Fruit fly (Drosophila melanogaster) whole organism, embryonic: ENCODE results near the gene CG43367.
A peak's percentile ranks its signal among the peaks of the same experiment; 100 is the strongest.

Experiments
- Aef1 ChIP-seq: fragments of 200-800 bp; sonication (Bioruptor generic); IDR thresholded peaks from 3 replicates; pipeline ENCODE4 v1.3.6; 2022; ENCODE audit warnings: missing biosample characterization, missing genetic modification characterization
- Bgb ChIP-seq: fragments of 200-800 bp; sonication (Bioruptor generic); IDR thresholded peaks from 2 replicates; pipeline ENCODE4 v1.3.6; 2022; ENCODE audit warnings: missing biosample characterization, missing genetic modification characterization; ENCODE audit not compliant: partially characterized antibody
- C15 ChIP-seq: fragments of 200-800 bp; sonication (Bioruptor generic); IDR thresholded peaks from 3 replicates; pipeline ENCODE4 v1.3.6; 2022; ENCODE audit warnings: missing biosample characterization, missing genetic modification characterization
- CG10431 ChIP-seq: fragments of 200-800 bp; sonication (Bioruptor generic); optimal IDR thresholded peaks from 3 replicates; lab custom pipeline; 2018; ENCODE audit warnings: missing biosample characterization, mild to moderate bottlenecking, missing genetic modification characterization
- CG10462 ChIP-seq: fragments of 200-800 bp; sonication (Bioruptor generic); optimal IDR thresholded peaks from 2 replicates; lab custom pipeline; 2016; ENCODE audit warnings: missing biosample characterization, missing genetic modification characterization
- CG11456 ChIP-seq: fragments of 200-800 bp; sonication (Bioruptor generic); IDR thresholded peaks from 3 replicates; pipeline ENCODE4 v1.3.6; 2022; ENCODE audit warnings: missing biosample characterization, missing genetic modification characterization
- CG11504 ChIP-seq: fragments of 200-800 bp; sonication (Bioruptor generic); optimal IDR thresholded peaks from 3 replicates; lab custom pipeline; 2019; ENCODE audit warnings: missing biosample characterization, mild to moderate bottlenecking, missing genetic modification characterization, moderate library complexity
- CG12155 ChIP-seq: fragments of 200-800 bp; sonication (Bioruptor generic); optimal IDR thresholded peaks from 3 replicates; lab custom pipeline; 2016; ENCODE audit warnings: missing biosample characterization, missing genetic modification characterization
- CG13123 ChIP-seq: fragments of 200-800 bp; sonication (Bioruptor generic); optimal IDR thresholded peaks from 2 replicates; lab custom pipeline; 2016; ENCODE audit warnings: missing biosample characterization, missing genetic modification characterization
- CG15601 ChIP-seq: fragments of 200-800 bp; sonication (Bioruptor generic); optimal IDR thresholded peaks from 3 replicates; lab custom pipeline; 2019; ENCODE audit warnings: missing biosample characterization, mild to moderate bottlenecking, missing genetic modification characterization, moderate library complexity
- CG15696 ChIP-seq: fragments of 200-800 bp; sonication (Bioruptor generic); optimal IDR thresholded peaks from 2 replicates; lab custom pipeline; 2019; ENCODE audit warnings: missing biosample characterization, mild to moderate bottlenecking, missing genetic modification characterization, moderate library complexity
- CG17361 ChIP-seq: fragments of 200-800 bp; sonication (Bioruptor generic); IDR thresholded peaks from 3 replicates; pipeline ENCODE4 v1.3.6; 2022; ENCODE audit warnings: missing biosample characterization, missing genetic modification characterization
- CG17385 ChIP-seq: fragments of 200-800 bp; sonication (Bioruptor generic); optimal IDR thresholded peaks from 3 replicates; lab custom pipeline; 2018; ENCODE audit warnings: missing biosample characterization, mild to moderate bottlenecking, missing genetic modification characterization
- CG18011 ChIP-seq: fragments of 200-800 bp; sonication (Bioruptor generic); optimal IDR thresholded peaks from 2 replicates; lab custom pipeline; 2017; ENCODE audit warnings: missing biosample characterization, missing genetic modification characterization, mild to moderate bottlenecking, moderate library complexity, missing genotype
- CG18262 ChIP-seq: fragments of 200-800 bp; optimal IDR thresholded peaks from 3 replicates; lab custom pipeline; 2019; ENCODE audit warnings: missing biosample characterization, mild to moderate bottlenecking, missing genetic modification characterization, moderate library complexity
- CG18619 ChIP-seq: fragments of 200-800 bp; sonication (Bioruptor generic); optimal IDR thresholded peaks from 3 replicates; lab custom pipeline; 2017; ENCODE audit warnings: missing biosample characterization, mild to moderate bottlenecking, missing genetic modification characterization
- CG31441 ChIP-seq: fragments of 200-800 bp; sonication (Bioruptor generic); IDR thresholded peaks from 2 replicates; pipeline ENCODE4 v1.3.6; 2022; ENCODE audit warnings: missing biosample characterization, missing genetic modification characterization
- CG32767 ChIP-seq: fragments of 200-800 bp; sonication (Bioruptor generic); IDR thresholded peaks from 2 replicates; pipeline ENCODE4 v1.3.6; 2022; ENCODE audit warnings: missing biosample characterization, missing genetic modification characterization
- CG33557 ChIP-seq: fragments of 200-800 bp; sonication (Bioruptor generic); optimal IDR thresholded peaks from 2 replicates; lab custom pipeline; 2019; ENCODE audit warnings: missing biosample characterization, mild to moderate bottlenecking, missing genetic modification characterization, moderate library complexity
- CG42726 ChIP-seq: fragments of 200-800 bp; sonication (Bioruptor generic); IDR thresholded peaks from 2 replicates; pipeline ENCODE4 v1.3.6; 2022; ENCODE audit warnings: missing biosample characterization, missing genetic modification characterization; ENCODE audit not compliant: partially characterized antibody
- CG4424 ChIP-seq: fragments of 200-800 bp; sonication (Bioruptor generic); optimal IDR thresholded peaks from 3 replicates; lab custom pipeline; 2016; ENCODE audit warnings: missing biosample characterization, missing genetic modification characterization
- CG7963 ChIP-seq: fragments of 200-800 bp; sonication (Bioruptor generic); IDR thresholded peaks from 3 replicates; pipeline ENCODE4 v1.3.6; 2022; ENCODE audit warnings: missing biosample characterization, missing genetic modification characterization; ENCODE audit not compliant: partially characterized antibody
- CG8359 ChIP-seq: fragments of 200-800 bp; sonication (Bioruptor generic); optimal IDR thresholded peaks from 2 replicates; lab custom pipeline; 2017; ENCODE audit warnings: missing biosample characterization, mild to moderate bottlenecking, missing genetic modification characterization, borderline replicate concordance
- CG8765 ChIP-seq: fragments of 200-800 bp; sonication (Bioruptor generic); IDR thresholded peaks from 2 replicates; pipeline ENCODE4 v1.3.6; 2022; ENCODE audit warnings: missing biosample characterization, missing genetic modification characterization
- Dad ChIP-seq: fragments of 200-800 bp; sonication (Bioruptor generic); optimal IDR thresholded peaks from 3 replicates; lab custom pipeline; 2016; ENCODE audit warnings: missing biosample characterization, missing genetic modification characterization
- Dip2 ChIP-seq: fragments of 200-800 bp; sonication (Bioruptor generic); IDR thresholded peaks from 2 replicates; pipeline ENCODE4 v1.3.6; 2022; ENCODE audit warnings: missing biosample characterization, missing genetic modification characterization
- Dref ChIP-seq: fragments of 200-800 bp; sonication (Bioruptor generic); IDR thresholded peaks from 2 replicates; pipeline ENCODE4 v1.3.6; 2022; ENCODE audit warnings: missing biosample characterization, missing genetic modification characterization
- Drgx ChIP-seq: fragments of 200-800 bp; sonication (Bioruptor generic); IDR thresholded peaks from 2 replicates; pipeline ENCODE4 v1.3.6; 2022; ENCODE audit warnings: missing biosample characterization, missing genetic modification characterization
- Ets65A ChIP-seq: fragments of 200-800 bp; sonication (Bioruptor generic); peaks from one replicate; lab custom pipeline; 2016; ENCODE audit warnings: missing biosample characterization, missing genetic modification characterization
- Fer1 ChIP-seq: fragments of 200-800 bp; sonication (Bioruptor generic); optimal IDR thresholded peaks from 2 replicates; lab custom pipeline; 2017; ENCODE audit warnings: missing biosample characterization, mild to moderate bottlenecking, missing genetic modification characterization
- GATAe ChIP-seq: fragments of 200-800 bp; sonication (Bioruptor generic); conservative IDR thresholded peaks from 2 replicates; pipeline ENCODE4 v1.3.6; 2022; ENCODE audit warnings: missing biosample characterization, missing genetic modification characterization
- HHEX ChIP-seq: fragments of 200-800 bp; sonication (Bioruptor generic); optimal IDR thresholded peaks from 3 replicates; lab custom pipeline; 2017; ENCODE audit warnings: missing biosample characterization, mild to moderate bottlenecking, missing genetic modification characterization, missing genetic modification reagents
- HLH54F ChIP-seq: fragments of 200-800 bp; sonication (Bioruptor generic); optimal IDR thresholded peaks from 3 replicates; lab custom pipeline; 2016; ENCODE audit warnings: missing biosample characterization, missing genetic modification characterization
- HmgZ ChIP-seq: fragments of 200-800 bp; sonication (Bioruptor generic); optimal IDR thresholded peaks from 2 replicates; lab custom pipeline; 2018; ENCODE audit warnings: missing biosample characterization, mild to moderate bottlenecking, missing genetic modification characterization
- Nf-YB ChIP-seq: fragments of 200-800 bp; sonication (Bioruptor generic); optimal IDR thresholded peaks from 3 replicates; lab custom pipeline; 2019; ENCODE audit warnings: missing biosample characterization, mild to moderate bottlenecking, missing genetic modification characterization, moderate library complexity
- Sry-β ChIP-seq: fragments of 200-800 bp; sonication (Bioruptor generic); optimal IDR thresholded peaks from 2 replicates; lab custom pipeline; 2018; ENCODE audit warnings: missing biosample characterization, mild to moderate bottlenecking, missing genetic modification characterization, moderate library complexity
- Tbp ChIP-seq: fragments of >200 bp; optimal IDR thresholded peaks from 2 replicates; lab custom pipeline; 2018; ENCODE audit warnings: missing biosample characterization, missing genetic modification characterization
- bigmax ChIP-seq: fragments of 200-800 bp; sonication (Bioruptor generic); optimal IDR thresholded peaks from 2 replicates; lab custom pipeline; 2018; ENCODE audit warnings: missing biosample characterization, mild to moderate bottlenecking, missing genetic modification characterization
- caup ChIP-seq: fragments of 200-800 bp; sonication (Bioruptor generic); optimal IDR thresholded peaks from 3 replicates; lab custom pipeline; 2017; ENCODE audit warnings: missing biosample characterization, mild to moderate bottlenecking, missing genetic modification characterization, moderate library complexity; ENCODE audit not compliant: severe bottlenecking
- chif ChIP-seq, 2 experiments: fragments of 200-800 bp; sonication (Bioruptor generic); optimal IDR thresholded peaks; 3 replicates each; lab custom pipeline; 2016; ENCODE audit warnings: missing biosample characterization in 2 of 2, missing genetic modification characterization in 2 of 2
- emc ChIP-seq: fragments of 200-800 bp; sonication (Bioruptor generic); optimal IDR thresholded peaks from 2 replicates; lab custom pipeline; 2016; ENCODE audit warnings: missing biosample characterization, missing genetic modification characterization
- knrl ChIP-seq: fragments of 200-800 bp; sonication (Bioruptor generic); IDR thresholded peaks from 3 replicates; pipeline ENCODE4 v1.3.6; 2022; ENCODE audit warnings: missing biosample characterization, missing genetic modification characterization; ENCODE audit not compliant: partially characterized antibody
- lab ChIP-seq: fragments of 200-800 bp; sonication (Bioruptor generic); optimal IDR thresholded peaks from 3 replicates; lab custom pipeline; 2017; ENCODE audit warnings: missing biosample characterization, missing genetic modification characterization, mild to moderate bottlenecking, moderate library complexity, missing genetic modification reagents
- odd ChIP-seq: fragments of 200-800 bp; sonication (Bioruptor generic); optimal IDR thresholded peaks from 2 replicates; lab custom pipeline; 2017; ENCODE audit warnings: missing biosample characterization, mild to moderate bottlenecking, missing genetic modification characterization
- pum ChIP-seq: fragments of 200-800 bp; sonication (Bioruptor generic); optimal IDR thresholded peaks from 2 replicates; lab custom pipeline; 2016; ENCODE audit warnings: missing biosample characterization, missing genetic modification characterization
- sd ChIP-seq: fragments of 200-800 bp; sonication (Bioruptor generic); optimal IDR thresholded peaks from 3 replicates; lab custom pipeline; 2018; ENCODE audit warnings: missing biosample characterization, mild to moderate bottlenecking, missing genetic modification characterization, moderate library complexity
- sim ChIP-seq: fragments of 200-800 bp; sonication (Bioruptor generic); IDR thresholded peaks from 2 replicates; pipeline ENCODE4 v1.3.6; 2022; ENCODE audit warnings: missing biosample characterization, missing genetic modification characterization
- sisA ChIP-seq: fragments of 200-800 bp; sonication (Bioruptor generic); IDR thresholded peaks from 2 replicates; pipeline ENCODE4 v1.3.6; 2022; ENCODE audit warnings: missing biosample characterization, missing genetic modification characterization
- wor ChIP-seq: fragments of 200-800 bp; sonication (Bioruptor generic); IDR thresholded peaks from 2 replicates; pipeline ENCODE4 v1.3.6; 2022; ENCODE audit warnings: missing biosample characterization, missing genetic modification characterization
- zen2 ChIP-seq: fragments of 200-800 bp; sonication (Bioruptor generic); IDR thresholded peaks from 3 replicates; pipeline ENCODE4 v1.3.6; 2022; ENCODE audit warnings: missing biosample characterization, missing genetic modification characterization; ENCODE audit not compliant: partially characterized antibody

CG43367 gene

dm6 chr3L:4269920-4270319 lies 76.1 kb downstream of the CG43367 start (continued):
- TF ChIP-seq CG31441 (GFP tag; lab: Robert Waterston, UW) (peak; percentile 86), bigmax (GFP tag; lab: Kevin White, UChicago) (no peak), Dip2 (GFP tag; lab: Robert Waterston, UW) (no peak), Bgb (GFP tag; lab: Robert Waterston, UW) (no peak), CG8765 (GFP tag; lab: Robert Waterston, UW) (no peak), HmgZ (tag; lab: Kevin White, UChicago) (peak; percentile 44), CG12155 (GFP tag; lab: Kevin White, UChicago) (no peak), Ets65A (GFP tag; lab: Kevin White, UChicago) (no peak), Drgx (GFP tag; lab: Robert Waterston, UW) (peak; percentile 75), C15 (GFP tag; lab: Robert Waterston, UW) (peak; percentile 15; the same call in 1 of the 3 replicates), HLH54F (no peak), CG8359 (GFP tag; lab: Kevin White, UChicago) (peak; percentile 15), pum (no peak), zen2 (GFP tag; lab: Robert Waterston, UW) (no peak), lab (GFP tag; lab: Kevin White, UChicago) (peak; percentile 77), CG18011 (GFP tag; lab: Kevin White, UChicago) (peak; percentile 32), CG13123 (no peak), Dad (GFP tag; lab: Kevin White, UChicago) (no peak), CG10462 (GFP tag; lab: Kevin White, UChicago) (no peak), knrl (GFP tag; lab: Robert Waterston, UW) (no peak), CG42726 (no peak), GATAe (GFP tag; lab: Robert Waterston, UW) (no peak), CG11456 (GFP tag; lab: Robert Waterston, UW) (0 out of 3 replicates have a peak, but pooled peaks have one; percentile 28), chif (GFP tag; optimal IDR thresholded peaks at IDR 0.05; lab: Kevin White, UChicago) (no peak), wor (GFP tag; lab: Robert Waterston, UW) (peak; percentile 38; the same call in 1 of the 2 replicates), CG15601 (tag; lab: Kevin White, UChicago) (peak; percentile 74), sim (0 out of 2 replicates have a peak, but pooled peaks have one; percentile 35), CG18619 (GFP tag; lab: Kevin White, UChicago) (peak; percentile 17), sd (tag; lab: Kevin White, UChicago) (peak; percentile 33), caup (peak; percentile 53), CG15696 (tag; lab: Kevin White, UChicago) (peak; percentile 38), CG18262 (peak; percentile 85), HHEX (GFP tag; lab: Kevin White, UChicago) (peak; percentile 40), CG4424 (peak; percentile 48), odd (GFP tag; lab: Kevin White, UChicago) (peak; percentile 72), Dref (GFP tag; lab: Robert Waterston, UW) (no peak), Aef1 (GFP tag; lab: Robert Waterston, UW) (peak; percentile 35; the same call in 1 of the 3 replicates), emc (no peak), CG32767 (peak; percentile 75; the same call in 1 of the 2 replicates), Nf-YB (GFP tag; lab: Kevin White, UChicago) (peak; percentile 60), Fer1 (GFP tag; lab: Kevin White, UChicago) (peak; percentile 79), CG17361 (peak; percentile 86), Sry-β (no peak), CG10431 (GFP tag; lab: Kevin White, UChicago) (peak; percentile 66), sisA (GFP tag; lab: Robert Waterston, UW) (no peak; the same call in 1 of the 2 replicates), CG17385 (GFP tag; lab: Kevin White, UChicago) (peak; percentile 75), CG11504 (tag; lab: Kevin White, UChicago) (peak; percentile 87), Tbp (no peak), CG7963 (GFP tag; lab: Robert Waterston, UW) (no peak), CG33557 (peak; percentile 69)
